Fruit fly (Drosophila melanogaster): ENCODE data around the gene eEF1alpha2.

Gene eEF1alpha2

dm6 chr3R:31727773-31728172, 10.5 kb upstream of the eEF1alpha2 start:
- TF ChIP-seq psq (optimal IDR thresholded peaks at IDR 0.05) (no peak), h (optimal IDR thresholded peaks at IDR 0.05) (no peak), ttk (optimal IDR thresholded peaks at IDR 0.05) (no peak), Myc (optimal IDR thresholded peaks at IDR 0.05) (no peak), insv (optimal IDR thresholded peaks at IDR 0.05) (no peak), Sin3A (optimal IDR thresholded peaks at IDR 0.05) (no peak)

dm6 chr3R:31736776-31737175, 1.5 kb upstream of the eEF1alpha2 start, which contains the start of the genes CstF50 and CG11563:
CstF50 (minus strand) TSS chr3R:31736963.
CG11563 (plus strand) TSS chr3R:31737035.
- TF ChIP-seq psq (optimal IDR thresholded peaks at IDR 0.05) (no peak), Myc (optimal IDR thresholded peaks at IDR 0.05) (no peak), ttk (optimal IDR thresholded peaks at IDR 0.05) (no peak), Sin3A (optimal IDR thresholded peaks at IDR 0.05) (no peak), insv (optimal IDR thresholded peaks at IDR 0.05) (no peak), h (optimal IDR thresholded peaks at IDR 0.05) (no peak)

DNA sequence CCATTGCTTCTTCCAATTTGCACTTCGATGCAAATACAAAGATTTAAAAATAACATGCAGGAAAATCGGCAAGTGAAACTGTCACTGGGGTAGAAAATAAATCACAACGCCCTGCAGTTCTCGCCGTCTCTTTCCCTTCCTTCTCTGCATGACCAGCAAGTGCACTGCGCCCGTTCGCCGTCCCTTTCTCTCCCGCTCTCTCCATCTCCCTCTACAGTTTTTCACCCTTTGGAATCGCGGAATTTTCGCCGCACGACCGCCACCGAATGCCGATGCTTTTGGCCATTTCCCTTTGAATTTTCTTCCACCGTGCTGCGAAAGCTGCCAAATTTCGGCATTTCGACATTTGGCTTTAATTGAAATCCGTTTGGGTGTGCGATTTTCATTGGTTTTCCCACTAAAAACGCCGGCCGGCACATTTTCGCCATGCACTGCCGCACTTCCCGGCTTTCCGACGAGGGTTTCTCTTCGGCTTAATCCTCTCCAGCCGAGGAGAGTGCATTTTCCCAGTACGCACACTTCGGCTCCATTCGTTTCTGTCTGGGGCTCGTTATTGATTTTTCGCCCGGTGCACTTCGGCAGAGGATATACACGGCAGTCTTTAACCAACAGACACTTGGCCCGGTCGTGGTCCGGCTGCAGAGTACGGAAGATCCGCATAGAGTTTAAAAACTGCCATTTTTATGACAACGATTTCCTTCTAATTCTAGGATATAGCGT, 959 bp downstream of the eEF1alpha2 start:
- TF ChIP-seq psq (optimal IDR thresholded peaks at IDR 0.05) (no peak), Sin3A (optimal IDR thresholded peaks at IDR 0.05) (no peak), Myc (optimal IDR thresholded peaks at IDR 0.05) (no peak), ttk (optimal IDR thresholded peaks at IDR 0.05) (no peak), h (optimal IDR thresholded peaks at IDR 0.05) (no peak), insv (optimal IDR thresholded peaks at IDR 0.05) (no peak)

DNA sequence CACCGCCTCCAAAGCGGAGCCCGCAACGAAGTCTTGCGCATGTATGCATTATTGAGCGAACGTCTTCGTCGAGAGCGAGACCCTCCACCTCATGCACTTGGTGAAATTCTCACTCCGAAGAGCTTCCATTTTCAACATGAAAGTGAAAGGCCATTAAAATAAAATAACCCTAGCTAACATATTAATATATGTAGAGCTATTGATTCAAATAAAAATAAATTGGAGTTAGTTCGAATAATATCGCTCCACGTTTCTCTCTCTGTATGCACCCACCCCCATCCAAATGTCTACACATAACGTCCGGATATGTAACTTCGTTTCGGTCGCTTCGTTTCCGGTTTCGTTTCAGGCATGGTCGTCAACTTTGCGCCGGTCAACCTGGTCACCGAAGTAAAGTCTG, 3.0 kb downstream of the eEF1alpha2 start:
- TF ChIP-seq insv (optimal IDR thresholded peaks at IDR 0.05), result no peak
- no peak for TF ChIP-seq Myc (optimal IDR thresholded peaks at IDR 0.05)
- no peak for TF ChIP-seq h (optimal IDR thresholded peaks at IDR 0.05)
- TF ChIP-seq ttk (optimal IDR thresholded peaks at IDR 0.05), result no peak
- TF ChIP-seq psq (optimal IDR thresholded peaks at IDR 0.05), result no peak
- no peak for TF ChIP-seq Sin3A (optimal IDR thresholded peaks at IDR 0.05)

DNA sequence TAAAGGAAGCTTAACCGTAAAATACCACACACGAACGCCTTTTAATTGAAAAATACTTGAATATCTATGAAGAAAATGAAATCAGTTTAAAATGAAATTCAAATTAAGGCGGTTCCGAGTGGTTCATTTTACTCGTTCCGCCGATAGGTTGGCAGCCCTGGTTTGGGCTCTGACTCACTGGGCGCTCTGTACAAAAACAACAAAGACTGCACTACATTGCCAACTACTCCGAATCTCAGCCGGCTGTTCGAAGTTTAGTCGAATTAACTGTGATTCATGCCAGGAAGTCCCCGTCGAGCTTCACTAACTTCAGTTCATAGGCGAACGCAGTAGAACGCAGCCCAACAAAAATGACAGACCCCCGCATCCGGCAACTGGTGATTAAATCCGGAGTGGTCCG, 5.0 kb downstream of the eEF1alpha2 start, which contains the start of gene Tbca:
Gene Tbca, plus strand, starts transcription at position 212 of the 400 bp plus-strand sequence.
- TF ChIP-seq insv (optimal IDR thresholded peaks at IDR 0.05), result no peak
- TF ChIP-seq Sin3A (optimal IDR thresholded peaks at IDR 0.05), result no peak
- TF ChIP-seq Myc (optimal IDR thresholded peaks at IDR 0.05), result no peak

DNA sequence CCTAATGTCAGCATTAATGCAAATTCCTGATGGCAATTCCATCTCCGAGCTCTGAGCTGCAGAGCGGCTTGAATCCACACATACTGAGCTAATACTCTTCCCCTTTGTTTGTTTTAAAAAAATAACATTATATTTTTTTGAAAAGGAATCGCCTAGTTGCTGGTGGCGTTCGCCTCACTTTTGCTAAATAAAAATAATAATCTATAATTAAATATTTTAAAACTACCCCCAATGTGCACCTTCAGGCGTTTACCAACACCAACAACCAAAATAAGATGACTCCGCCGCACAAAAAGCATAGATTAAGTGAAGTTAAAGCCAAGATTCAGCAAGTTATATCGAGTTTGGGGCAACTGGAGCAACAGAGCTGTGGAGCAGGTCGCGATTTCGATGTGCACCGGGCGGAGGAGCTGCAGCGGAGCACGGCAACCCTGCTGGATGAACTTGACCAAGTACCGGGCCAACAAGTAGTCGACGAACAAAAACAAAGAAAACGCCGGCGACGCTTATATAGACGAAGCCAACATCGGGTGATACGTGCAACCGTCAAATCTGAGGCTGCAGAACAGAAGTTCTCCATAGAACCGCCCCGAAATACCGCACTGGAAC, 5.9 kb downstream of the eEF1alpha2 start, which contains the start of gene CG1896:
Gene CG1896, plus strand, starts transcription at position 239 of the 609 bp plus-strand sequence.
- TF ChIP-seq h (optimal IDR thresholded peaks at IDR 0.05), result no peak
- TF ChIP-seq Myc (optimal IDR thresholded peaks at IDR 0.05), result no peak

dm6 chr3R:31745629-31746081, 7.4 kb downstream of the eEF1alpha2 start, which contains the start of gene awd:
awd (minus strand) TSS chr3R:31746077.
- TF ChIP-seq Sin3A (optimal IDR thresholded peaks at IDR 0.05), result no peak
- TF ChIP-seq h (optimal IDR thresholded peaks at IDR 0.05), result no peak
- TF ChIP-seq Myc (optimal IDR thresholded peaks at IDR 0.05), result no peak
- no peak for TF ChIP-seq ttk (optimal IDR thresholded peaks at IDR 0.05)
- no peak for TF ChIP-seq insv (optimal IDR thresholded peaks at IDR 0.05)
- no peak for TF ChIP-seq psq (optimal IDR thresholded peaks at IDR 0.05)

DNA sequence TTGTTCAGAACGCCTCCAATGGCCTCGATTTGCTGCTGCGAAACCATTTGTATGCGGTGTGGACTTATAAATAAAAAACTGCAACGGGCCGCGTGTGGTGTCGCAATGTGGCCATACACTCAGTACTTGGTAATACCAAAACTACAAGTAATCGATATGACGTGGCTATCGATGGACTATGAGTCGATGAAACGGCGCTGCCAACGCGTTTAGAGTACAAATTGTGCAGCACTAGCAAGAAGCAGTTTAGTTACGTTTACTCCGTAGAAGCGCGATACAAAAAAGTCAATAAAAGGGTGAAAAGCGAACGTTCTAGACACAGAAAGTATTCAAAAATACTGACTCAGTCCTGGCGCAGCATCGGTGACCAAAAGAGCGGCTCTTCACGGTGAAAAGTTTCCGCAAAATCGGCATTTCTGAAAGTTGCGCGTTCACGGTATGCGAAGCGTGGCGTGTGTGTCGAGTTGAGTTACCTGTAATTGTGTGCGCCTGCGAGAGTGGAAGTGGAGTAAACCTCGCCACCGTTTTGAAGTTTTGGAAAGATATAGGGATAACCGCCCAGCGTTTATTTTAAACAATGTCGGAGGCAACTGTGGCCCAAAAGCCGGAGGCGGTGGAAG, 9.3 kb downstream of the eEF1alpha2 start, which contains the start of the genes nero and CG1910:
Gene nero, minus strand, starts transcription at position 130 of the 620 bp plus-strand sequence.
Gene CG1910, plus strand, starts transcription at position 215 of the 620 bp plus-strand sequence.
- TF ChIP-seq h (optimal IDR thresholded peaks at IDR 0.05), result no peak
- no peak for TF ChIP-seq insv (optimal IDR thresholded peaks at IDR 0.05)
- TF ChIP-seq Myc (optimal IDR thresholded peaks at IDR 0.05), result no peak
- TF ChIP-seq Sin3A (optimal IDR thresholded peaks at IDR 0.05), result no peak
- TF ChIP-seq psq (optimal IDR thresholded peaks at IDR 0.05), result no peak
- TF ChIP-seq ttk (optimal IDR thresholded peaks at IDR 0.05), result no peak

dm6 chr3R:31748093-31748996, 10.1 kb downstream of the eEF1alpha2 start:
- TF ChIP-seq Myc (optimal IDR thresholded peaks at IDR 0.05) (no peak), ttk (optimal IDR thresholded peaks at IDR 0.05) (no peak), h (optimal IDR thresholded peaks at IDR 0.05) (no peak), psq (optimal IDR thresholded peaks at IDR 0.05) (peak; percentile 75), Sin3A (optimal IDR thresholded peaks at IDR 0.05) (no peak)

DNA sequence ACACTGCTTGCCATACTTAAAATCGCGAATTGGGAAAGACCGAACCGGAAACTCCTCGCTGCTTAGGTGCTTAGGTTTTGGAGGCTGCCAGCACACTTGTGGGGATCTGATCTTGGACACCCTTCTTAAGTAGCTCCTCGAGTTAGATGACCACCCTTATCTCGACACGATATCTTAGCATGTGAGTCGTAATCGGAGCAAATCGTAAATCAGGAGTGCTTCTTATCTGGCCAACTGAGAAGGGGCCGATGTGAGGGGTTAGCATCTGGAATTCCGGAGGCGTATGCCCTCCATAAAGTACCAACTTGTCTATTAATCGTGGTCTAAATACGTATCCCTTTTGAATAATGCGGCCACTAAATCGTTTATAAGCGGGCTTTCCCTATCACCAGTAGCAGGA, 16.3 kb downstream of the eEF1alpha2 start, which contains the start of gene salt:
Gene salt, minus strand, starts transcription at position 101 of the 400 bp plus-strand sequence.
- TF ChIP-seq insv (optimal IDR thresholded peaks at IDR 0.05) (no peak), ttk (optimal IDR thresholded peaks at IDR 0.05) (no peak), Sin3A (optimal IDR thresholded peaks at IDR 0.05) (no peak), psq (optimal IDR thresholded peaks at IDR 0.05) (no peak), h (optimal IDR thresholded peaks at IDR 0.05) (no peak), Myc (optimal IDR thresholded peaks at IDR 0.05) (no peak)

- TF ChIP-seq Myc (optimal IDR thresholded peaks at IDR 0.05) (no peak), Sin3A (optimal IDR thresholded peaks at IDR 0.05) (no peak), psq (optimal IDR thresholded peaks at IDR 0.05) (no peak), insv (optimal IDR thresholded peaks at IDR 0.05) (no peak), h (optimal IDR thresholded peaks at IDR 0.05) (no peak), ttk (optimal IDR thresholded peaks at IDR 0.05) (no peak)
Measured at dm6 chr3R:31758587-31759167, 20.4 kb downstream of the eEF1alpha2 start, which contains the start of gene CG2187. CG2187 (minus strand) TSS chr3R:31758637.
